Fruit fly (Drosophila melanogaster): ENCODE results near the gene CG32512.

Gene CG32512

dm6 chrX:21035208-21035937 is 32.0 kb downstream of the CG32512 start, which contains the start of gene Ntf-2 (continued):
- TF ChIP-seq HmgZ (tag; optimal IDR thresholded peaks at IDR 0.05) (peak; percentile 9), CG2712 (tag; optimal IDR thresholded peaks at IDR 0.05) (no peak), grau (tag; optimal IDR thresholded peaks at IDR 0.05) (no peak), NfI (GFP tag; optimal IDR thresholded peaks at IDR 0.05) (peak; percentile 33), gsb (GFP tag; IDR thresholded peaks at IDR 0.05) (no peak), CG16813 (GFP tag; IDR thresholded peaks at IDR 0.05; ENCODE audit: partially characterized antibody) (peak; percentile 89), CG6813 (GFP tag; optimal IDR thresholded peaks at IDR 0.05) (no peak), HLH54F (GFP tag; optimal IDR thresholded peaks at IDR 0.05) (peak; percentile 27), sna (GFP tag; IDR thresholded peaks at IDR 0.05; ENCODE audit: partially characterized antibody) (peak; percentile 55; the same call in 1 of the 2 replicates), ems (GFP tag; optimal IDR thresholded peaks at IDR 0.05) (no peak), Sry-δ (GFP tag; optimal IDR thresholded peaks at IDR 0.05) (peak; percentile 94), chinmo (GFP tag; IDR thresholded peaks at IDR 0.05; ENCODE audit: partially characterized antibody) (0 out of 4 replicates have a peak, but pooled peaks have one; percentile 44), crc (GFP tag; optimal IDR thresholded peaks at IDR 0.05) (no peak), CG17328 (GFP tag; IDR thresholded peaks at IDR 0.05) (no peak), mam (GFP tag; optimal IDR thresholded peaks at IDR 0.05) (peak; percentile 42), fd64A (GFP tag; optimal IDR thresholded peaks at IDR 0.05) (no peak), CG7963 (GFP tag; IDR thresholded peaks at IDR 0.05; ENCODE audit: partially characterized antibody) (peak; percentile 89), CG15479 (GFP tag; optimal IDR thresholded peaks at IDR 0.05) (no peak), CG3847 (GFP tag; IDR thresholded peaks at IDR 0.05) (0 out of 2 replicates have a peak, but pooled peaks have one; percentile 17), CG1024 (GFP tag; IDR thresholded peaks at IDR 0.05) (no peak), da (GFP tag; optimal IDR thresholded peaks at IDR 0.05) (no peak), CG18262 (tag; optimal IDR thresholded peaks at IDR 0.05) (no peak), Sin3A (optimal IDR thresholded peaks at IDR 0.05) (peak; percentile 19), CG1233 (GFP tag; optimal IDR thresholded peaks at IDR 0.05) (no peak), CG6854 (GFP tag; optimal IDR thresholded peaks at IDR 0.05) (no peak), Hey (tag; optimal IDR thresholded peaks at IDR 0.05) (no peak), nom (GFP tag; optimal IDR thresholded peaks at IDR 0.05) (peak; percentile 27), CG6791 (GFP tag; IDR thresholded peaks at IDR 0.05; ENCODE audit: partially characterized antibody) (peak; percentile 89), CG15514 (GFP tag; optimal IDR thresholded peaks at IDR 0.05) (peak; percentile 51), Atf6 (GFP tag; IDR thresholded peaks at IDR 0.05) (no peak), CG7928 (GFP tag; optimal IDR thresholded peaks at IDR 0.05) (peak; percentile 86), hkb (optimal IDR thresholded peaks at IDR 0.05) (no peak), hkb (GFP tag; IDR thresholded peaks at IDR 0.05) (no peak), Ets97D (GFP tag; optimal IDR thresholded peaks at IDR 0.05) (peak; percentile 54), vnd (GFP tag; IDR thresholded peaks at IDR 0.05; ENCODE audit: partially characterized antibody) (peak; percentile 76), E2f2 (GFP tag; IDR thresholded peaks at IDR 0.05) (peak; percentile 64), zen (tag; optimal IDR thresholded peaks at IDR 0.05) (no peak), CoRest (tag; optimal IDR thresholded peaks at IDR 0.05) (peak; percentile 8), CG2120 (GFP tag; optimal IDR thresholded peaks at IDR 0.05) (peak; percentile 22), ato (GFP tag; IDR thresholded peaks at IDR 0.05; ENCODE audit: partially characterized antibody) (peak; percentile 77), Lhr (GFP tag; optimal IDR thresholded peaks at IDR 0.05) (peak; percentile 13), CG14860 (GFP tag; IDR thresholded peaks at IDR 0.05; ENCODE audit: partially characterized antibody) (peak; percentile 80), ERR (GFP tag; optimal IDR thresholded peaks at IDR 0.05) (no peak), CG31388 (GFP tag; optimal IDR thresholded peaks at IDR 0.05) (no peak), Med (GFP tag) (peak; percentile 75), CG11398 (GFP tag; optimal IDR thresholded peaks at IDR 0.05) (no peak), CG8944 (GFP tag; optimal IDR thresholded peaks at IDR 0.05) (peak; percentile 26), lab (GFP tag; optimal IDR thresholded peaks at IDR 0.05) (peak; percentile 12), slp2 (GFP tag; optimal IDR thresholded peaks at IDR 0.05) (no peak)

All from whole organism, embryonic.